Fruit fly (Drosophila melanogaster) whole organism, wandering third instar larva: Measurements from ENCODE around the gene CG44836.

ENCODE experiments used
- HLH106 ChIP-seq: fragments of 200-800 bp; optimal IDR thresholded peaks from 3 replicates; lab custom pipeline; 2019; ENCODE audit warnings: missing biosample characterization, mild to moderate bottlenecking, missing genetic modification characterization, moderate library complexity
- Rel ChIP-seq, 2 experiments: fragments of 200-800 bp; sonication (Bioruptor generic) in 1 of 2; optimal IDR thresholded peaks; 2 replicates in 1 of 2; 3 replicates in 1 of 2; lab custom pipeline; 2016 to 2019; ENCODE audit warnings: mild to moderate bottlenecking in 2 of 2, missing biosample characterization in 2 of 2, missing genetic modification characterization in 2 of 2, moderate library complexity in 1 of 2
- Vsx2 ChIP-seq: fragments of 200-300, 225-300 bp; sonication (Bioruptor generic); optimal IDR thresholded peaks from 2 replicates; lab custom pipeline; 2018; ENCODE audit warnings: missing biosample characterization, missing genetic modification characterization; ENCODE audit not compliant: partially characterized antibody
- jim ChIP-seq: fragments of 175-275, 200-325 bp; sonication (Bioruptor generic); optimal IDR thresholded peaks from 2 replicates; lab custom pipeline; 2016; ENCODE audit warnings: missing biosample characterization, mild to moderate bottlenecking, missing genetic modification characterization
- lola ChIP-seq: fragments of >200 bp; optimal IDR thresholded peaks from 2 replicates; lab custom pipeline; 2017; ENCODE audit warnings: missing biosample characterization, missing genetic modification characterization
- sv ChIP-seq: fragments of 200-800 bp; sonication (Bioruptor generic); optimal IDR thresholded peaks from 3 replicates; lab custom pipeline; 2016; ENCODE audit warnings: missing biosample characterization, missing genetic modification characterization

DNA sequence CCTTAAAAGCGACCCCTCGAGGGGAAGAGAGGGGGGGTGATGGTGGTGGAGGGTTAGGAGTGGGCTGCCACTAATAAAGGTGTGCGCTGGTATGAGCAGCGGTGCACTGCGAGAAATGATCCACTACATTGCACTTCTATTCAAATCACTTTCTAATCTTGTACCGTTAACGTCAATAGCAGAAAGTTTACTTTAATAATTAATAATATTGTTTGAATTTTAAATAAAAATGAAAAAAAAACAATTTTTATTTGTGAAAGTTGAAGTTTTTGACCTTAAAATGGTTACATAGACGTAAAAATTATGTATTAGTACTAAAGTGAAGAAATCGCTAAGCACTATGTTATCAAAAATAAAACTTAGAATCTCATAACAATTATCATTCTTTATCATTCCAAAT lies 7.2 kb downstream of the CG44836 start:
- TF ChIP-seq Rel (GFP tag; optimal IDR thresholded peaks at IDR 0.05; lab: Kevin White, UChicago) (no peak), Rel (tag; optimal IDR thresholded peaks at IDR 0.05; lab: Kevin White, UChicago) (no peak), jim (GFP tag; lab: Kevin White, UChicago) (no peak), lola (GFP tag; lab: Kevin White, UChicago) (no peak), Vsx2 (GFP tag; lab: Kevin White, UChicago) (no peak), HLH106 (tag; lab: Kevin White, UChicago) (no peak), sv (GFP tag; lab: Kevin White, UChicago) (no peak)
